Fruit fly (Drosophila melanogaster): ENCODE data around the gene CG31882.

CG31882 gene

DNA sequence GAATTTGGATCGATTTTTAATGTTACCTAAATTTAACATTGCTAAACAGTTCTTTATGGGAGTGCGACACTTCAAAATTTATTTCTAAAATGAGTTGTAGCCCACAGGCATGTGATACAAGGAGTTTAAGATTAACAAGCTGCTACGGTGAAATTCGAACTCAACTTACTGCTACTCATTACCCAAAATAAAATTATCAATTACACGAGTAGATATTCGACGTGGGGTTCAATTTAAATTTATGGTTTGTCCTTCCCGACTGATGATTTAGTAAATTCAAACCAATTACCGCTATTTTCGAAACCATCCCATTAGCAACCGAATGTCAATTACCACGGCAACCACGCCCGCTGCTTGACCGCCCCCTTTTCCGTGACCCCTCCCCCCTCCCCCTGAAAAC, at the start of gene CG31882:
Gene CG31882 (minus strand): TSS at position 101 of the 400 bp plus-strand sequence.
- no peak for TF ChIP-seq CG8159 (tag; optimal IDR thresholded peaks at IDR 0.05)
- TF ChIP-seq gl (tag; optimal IDR thresholded peaks at IDR 0.05): no peak
- no peak for TF ChIP-seq CG32121 (GFP tag; IDR thresholded peaks at IDR 0.05)
- TF ChIP-seq CG10348 (GFP tag; IDR thresholded peaks at IDR 0.05): no peak
- no peak for TF ChIP-seq CG17806 (tag; optimal IDR thresholded peaks at IDR 0.05)
- no peak for TF ChIP-seq Snoo (tag; optimal IDR thresholded peaks at IDR 0.05)
- TF ChIP-seq CG9948 (tag; optimal IDR thresholded peaks at IDR 0.05): no peak
- TF ChIP-seq CG13204 (GFP tag; optimal IDR thresholded peaks at IDR 0.05): no peak
- no peak for TF ChIP-seq CG15710 (tag; optimal IDR thresholded peaks at IDR 0.05)
- no peak for TF ChIP-seq CG8301 (tag; optimal IDR thresholded peaks at IDR 0.05)
- TF ChIP-seq fd96Ca (GFP tag; IDR thresholded peaks at IDR 0.05): no peak
- no peak for TF ChIP-seq Pif1B (GFP tag; optimal IDR thresholded peaks at IDR 0.05)
- TF ChIP-seq EcR (GFP tag; optimal IDR thresholded peaks at IDR 0.05): no peak
- TF ChIP-seq CG12605 (GFP tag; IDR thresholded peaks at IDR 0.05): no peak
- TF ChIP-seq CG14655 (GFP tag; optimal IDR thresholded peaks at IDR 0.05): no peak
- no peak for TF ChIP-seq CG34367 (tag; optimal IDR thresholded peaks at IDR 0.05)
- no peak for TF ChIP-seq D1 (tag; optimal IDR thresholded peaks at IDR 0.05)
- no peak for TF ChIP-seq rn (GFP tag; IDR thresholded peaks at IDR 0.05)

- TF ChIP-seq CG14655 (GFP tag; optimal IDR thresholded peaks at IDR 0.05): no peak
- no peak for TF ChIP-seq fd96Ca (GFP tag; IDR thresholded peaks at IDR 0.05)
- TF ChIP-seq EcR (GFP tag; optimal IDR thresholded peaks at IDR 0.05): no peak
- no peak for TF ChIP-seq CG8301 (tag; optimal IDR thresholded peaks at IDR 0.05)
- TF ChIP-seq CG9948 (tag; optimal IDR thresholded peaks at IDR 0.05): no peak
- no peak for TF ChIP-seq Ets98B (GFP tag; IDR thresholded peaks at IDR 0.05)
- no peak for TF ChIP-seq Snoo (tag; optimal IDR thresholded peaks at IDR 0.05)
- TF ChIP-seq rn (GFP tag; IDR thresholded peaks at IDR 0.05): no peak
- no peak for TF ChIP-seq CG17806 (tag; optimal IDR thresholded peaks at IDR 0.05)
- TF ChIP-seq CG12605 (GFP tag; IDR thresholded peaks at IDR 0.05): no peak
Measured at dm6 chr2L:9673235-9673634, 48.1 kb upstream of the CG31882 start.

DNA sequence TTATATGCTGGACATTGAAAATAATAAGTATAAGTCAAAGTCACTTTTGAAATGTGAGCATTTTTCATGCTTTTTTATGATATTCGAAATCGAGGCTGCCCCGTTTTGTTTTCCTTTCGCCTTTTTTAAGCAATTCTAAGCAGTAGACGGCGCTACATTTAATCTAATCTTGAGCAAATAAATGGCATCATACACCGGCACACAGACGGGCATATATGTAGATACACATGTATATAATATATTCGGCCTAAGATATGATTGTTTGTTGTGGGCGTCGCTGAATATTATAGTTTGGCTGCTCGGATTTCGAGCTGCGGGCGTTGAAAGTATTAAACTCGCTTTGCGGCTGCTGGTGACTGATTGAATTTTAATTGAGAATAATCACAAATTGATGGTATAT, 47.2 kb upstream of the CG31882 start:
- TF ChIP-seq CG13204 (GFP tag; optimal IDR thresholded peaks at IDR 0.05) (no peak), rn (GFP tag; IDR thresholded peaks at IDR 0.05) (no peak), CG17806 (tag; optimal IDR thresholded peaks at IDR 0.05) (no peak), gl (tag; optimal IDR thresholded peaks at IDR 0.05) (no peak), CG14655 (GFP tag; optimal IDR thresholded peaks at IDR 0.05) (no peak), Snoo (tag; optimal IDR thresholded peaks at IDR 0.05) (no peak), CG32121 (GFP tag; IDR thresholded peaks at IDR 0.05) (no peak)

- TF ChIP-seq CG4496 (GFP tag; IDR thresholded peaks at IDR 0.05): 0 out of 3 replicates have a peak, but pooled peaks have one; percentile 7
- no peak for TF ChIP-seq CG8159 (tag; optimal IDR thresholded peaks at IDR 0.05)
- no peak for TF ChIP-seq Ets98B (GFP tag; IDR thresholded peaks at IDR 0.05)
Measured at dm6 chr2L:9670909-9671422, 45.9 kb upstream of the CG31882 start.

- TF ChIP-seq CG8301 (tag; optimal IDR thresholded peaks at IDR 0.05): peak; percentile 67
- TF ChIP-seq CG10348 (GFP tag; IDR thresholded peaks at IDR 0.05): peak; percentile 56; the same call in 1 of the 2 replicates
- peak; percentile 88 for TF ChIP-seq Ets98B (GFP tag; IDR thresholded peaks at IDR 0.05)
- peak; percentile 1 for TF ChIP-seq Pif1B (GFP tag; optimal IDR thresholded peaks at IDR 0.05)
- no peak for TF ChIP-seq EcR (GFP tag; optimal IDR thresholded peaks at IDR 0.05)
- peak; percentile 89 for TF ChIP-seq CG12605 (GFP tag; IDR thresholded peaks at IDR 0.05)
- TF ChIP-seq gl (tag; optimal IDR thresholded peaks at IDR 0.05): no peak
- peak; percentile 92 for TF ChIP-seq CG4496 (GFP tag; IDR thresholded peaks at IDR 0.05)
- peak; percentile 62 for TF ChIP-seq CG14655 (GFP tag; optimal IDR thresholded peaks at IDR 0.05)
- TF ChIP-seq fd96Ca (GFP tag; IDR thresholded peaks at IDR 0.05): peak; percentile 33; the same call in 1 of the 3 replicates
- no peak for TF ChIP-seq CG13204 (GFP tag; optimal IDR thresholded peaks at IDR 0.05)
- TF ChIP-seq CG32121 (GFP tag; IDR thresholded peaks at IDR 0.05): peak; percentile 96
- TF ChIP-seq Pif1A (GFP tag; optimal IDR thresholded peaks at IDR 0.05): peak; percentile 20
Measured at dm6 chr2L:9669354-9669753, 44.3 kb upstream of the CG31882 start.

DNA sequence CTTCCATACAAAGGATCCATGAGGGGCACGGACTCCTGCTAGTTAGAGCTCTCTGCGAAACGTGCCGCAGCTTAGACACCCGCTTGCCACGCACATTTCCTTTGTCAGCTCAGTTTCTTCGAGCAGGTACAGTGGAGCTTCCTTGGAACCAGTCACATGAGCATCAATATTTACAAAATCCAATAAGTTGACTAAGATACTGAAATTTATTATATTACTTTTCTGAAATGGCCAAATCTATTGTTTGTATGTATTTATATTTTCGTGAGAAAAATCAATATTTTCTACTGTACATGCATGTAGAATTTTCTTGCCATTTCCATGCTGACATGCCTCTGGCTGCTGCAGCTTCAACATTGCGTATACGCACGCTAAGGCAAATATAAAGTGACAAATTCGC, 37.9 kb upstream of the CG31882 start:
- TF ChIP-seq CG34367 (tag; optimal IDR thresholded peaks at IDR 0.05) (no peak), CG10348 (GFP tag; IDR thresholded peaks at IDR 0.05) (no peak), CG8159 (tag; optimal IDR thresholded peaks at IDR 0.05) (no peak)

- peak; percentile 39 for TF ChIP-seq CG9948 (tag; optimal IDR thresholded peaks at IDR 0.05)
- no peak for TF ChIP-seq CG17806 (tag; optimal IDR thresholded peaks at IDR 0.05)
- no peak for TF ChIP-seq rn (GFP tag; IDR thresholded peaks at IDR 0.05)
- TF ChIP-seq CG8159 (tag; optimal IDR thresholded peaks at IDR 0.05): peak; percentile 64
- peak; percentile 52 for TF ChIP-seq CG15710 (tag; optimal IDR thresholded peaks at IDR 0.05)
- TF ChIP-seq gl (tag; optimal IDR thresholded peaks at IDR 0.05): no peak
- no peak for TF ChIP-seq D1 (tag; optimal IDR thresholded peaks at IDR 0.05)
- peak; percentile 52 for TF ChIP-seq CG14655 (GFP tag; optimal IDR thresholded peaks at IDR 0.05)
- no peak for TF ChIP-seq CG13204 (GFP tag; optimal IDR thresholded peaks at IDR 0.05)
- no peak for TF ChIP-seq CG12605 (GFP tag; IDR thresholded peaks at IDR 0.05)
- no peak; the same call in 1 of the 2 replicates for TF ChIP-seq Ets98B (GFP tag; IDR thresholded peaks at IDR 0.05)
- TF ChIP-seq CG32121 (GFP tag; IDR thresholded peaks at IDR 0.05): no peak
- no peak for TF ChIP-seq EcR (GFP tag; optimal IDR thresholded peaks at IDR 0.05)
- TF ChIP-seq CG10348 (GFP tag; IDR thresholded peaks at IDR 0.05): no peak
- TF ChIP-seq Pif1B (GFP tag; optimal IDR thresholded peaks at IDR 0.05): peak; percentile 26
- TF ChIP-seq fd96Ca (GFP tag; IDR thresholded peaks at IDR 0.05): 0 out of 3 replicates have a peak, but pooled peaks have one; percentile 34
- TF ChIP-seq CG4496 (GFP tag; IDR thresholded peaks at IDR 0.05): peak; percentile 45; the same call in 1 of the 3 replicates
- no peak for TF ChIP-seq CG8301 (tag; optimal IDR thresholded peaks at IDR 0.05)
- no peak for TF ChIP-seq CG34367 (tag; optimal IDR thresholded peaks at IDR 0.05)
- TF ChIP-seq Pif1A (GFP tag; optimal IDR thresholded peaks at IDR 0.05): peak; percentile 38
- no peak for TF ChIP-seq Snoo (tag; optimal IDR thresholded peaks at IDR 0.05)
Measured at dm6 chr2L:9660516-9660920, 35.4 kb upstream of the CG31882 start.
